Fruit fly (Drosophila melanogaster) whole organism, embryonic: Measurements from ENCODE around the gene Glut4EF.

Source experiments
- Aef1 ChIP-seq: fragments of 200-800 bp; sonication (Bioruptor generic); IDR thresholded peaks from 3 replicates; pipeline ENCODE4 v1.3.6; 2022; ENCODE audit warnings: missing biosample characterization, missing genetic modification characterization
- Antp ChIP-seq: fragments of 200-800 bp; sonication (Bioruptor generic); optimal IDR thresholded peaks from 3 replicates; lab custom pipeline; 2016; ENCODE audit warnings: missing biosample characterization, missing genetic modification characterization
- Atf-2 ChIP-seq: fragments of 200-800 bp; sonication (Bioruptor generic); optimal IDR thresholded peaks from 2 replicates; lab custom pipeline; 2016; ENCODE audit warnings: missing biosample characterization, missing genetic modification characterization
- CG10267 ChIP-seq: fragments of 200-800 bp; sonication (Bioruptor generic); optimal IDR thresholded peaks from 2 replicates; lab custom pipeline; 2018; ENCODE audit warnings: missing biosample characterization, mild to moderate bottlenecking, missing genetic modification characterization, moderate library complexity
- CG10979 ChIP-seq: fragments of 200-800 bp; sonication (Bioruptor generic); optimal IDR thresholded peaks from 2 replicates; lab custom pipeline; 2018; ENCODE audit warnings: missing biosample characterization, mild to moderate bottlenecking, missing genetic modification characterization, moderate library complexity
- CG12071 ChIP-seq: fragments of 200-800 bp; sonication (Bioruptor generic); optimal IDR thresholded peaks from 3 replicates; lab custom pipeline; 2018; ENCODE audit warnings: missing biosample characterization, mild to moderate bottlenecking, missing genetic modification characterization
- CG12236 ChIP-seq: fragments of 200-800 bp; sonication (Bioruptor generic); optimal IDR thresholded peaks from 2 replicates; lab custom pipeline; 2016; ENCODE audit warnings: missing biosample characterization, missing genetic modification characterization
- CG12769 ChIP-seq: fragments of 200-800 bp; sonication (Bioruptor generic); optimal IDR thresholded peaks from 2 replicates; lab custom pipeline; 2019; ENCODE audit warnings: missing biosample characterization, mild to moderate bottlenecking, missing genetic modification characterization, moderate library complexity
- CG13624 ChIP-seq: fragments of 200-800 bp; sonication (Bioruptor generic); optimal IDR thresholded peaks from 2 replicates; lab custom pipeline; 2016; ENCODE audit warnings: missing biosample characterization, missing genetic modification characterization
- CG14441 ChIP-seq: fragments of 200-800 bp; sonication (Bioruptor generic); IDR thresholded peaks from 2 replicates; pipeline ENCODE4 v1.3.6; 2022; ENCODE audit warnings: missing biosample characterization, missing genetic modification characterization
- CG15479 ChIP-seq: fragments of 200-800 bp; sonication (Bioruptor generic); optimal IDR thresholded peaks from 3 replicates; lab custom pipeline; 2019; ENCODE audit warnings: missing biosample characterization, mild to moderate bottlenecking, missing genetic modification characterization, moderate library complexity
- CG1603 ChIP-seq: fragments of 200-800 bp; sonication (Bioruptor generic); optimal IDR thresholded peaks from 2 replicates; lab custom pipeline; 2019; ENCODE audit warnings: missing biosample characterization, mild to moderate bottlenecking, missing genetic modification characterization, moderate library complexity
- CG17912 ChIP-seq: fragments of 200-800 bp; sonication (Bioruptor generic); optimal IDR thresholded peaks from 2 replicates; lab custom pipeline; 2018; ENCODE audit warnings: missing biosample characterization, mild to moderate bottlenecking, missing genetic modification characterization
- CG2678 ChIP-seq: fragments of 200-800 bp; sonication (Bioruptor generic); optimal IDR thresholded peaks from 3 replicates; lab custom pipeline; 2019; ENCODE audit warnings: missing biosample characterization, mild to moderate bottlenecking, missing genetic modification characterization, moderate library complexity
- CG2712 ChIP-seq: fragments of 200-800 bp; optimal IDR thresholded peaks from 3 replicates; lab custom pipeline; 2019; ENCODE audit warnings: missing biosample characterization, mild to moderate bottlenecking, missing genetic modification characterization, moderate library complexity
- CG3065 ChIP-seq: fragments of 200-800 bp; sonication (Bioruptor generic); optimal IDR thresholded peaks from 2 replicates; lab custom pipeline; 2016; ENCODE audit warnings: missing biosample characterization, missing genetic modification characterization
- CG32532 ChIP-seq: fragments of 200-800 bp; sonication (Bioruptor generic); IDR thresholded peaks from 2 replicates; pipeline ENCODE4 v1.3.6; 2022; ENCODE audit warnings: missing biosample characterization, missing genetic modification characterization
- CG32767 ChIP-seq: fragments of 200-800 bp; sonication (Bioruptor generic); IDR thresholded peaks from 2 replicates; pipeline ENCODE4 v1.3.6; 2022; ENCODE audit warnings: missing biosample characterization, missing genetic modification characterization
- CG34376 ChIP-seq: fragments of 200-800 bp; sonication (Bioruptor generic); optimal IDR thresholded peaks from 2 replicates; lab custom pipeline; 2018; ENCODE audit warnings: missing biosample characterization, mild to moderate bottlenecking, missing genetic modification characterization
- CG8478 ChIP-seq: fragments of >200 bp; optimal IDR thresholded peaks from 2 replicates; lab custom pipeline; 2018
- Camta ChIP-seq: fragments of 200-800 bp; sonication (Bioruptor generic); optimal IDR thresholded peaks from 2 replicates; lab custom pipeline; 2016; ENCODE audit warnings: missing biosample characterization, missing genetic modification characterization
- Chrac-16 ChIP-seq: fragments of 200-800 bp; sonication (Bioruptor generic); optimal IDR thresholded peaks from 3 replicates; lab custom pipeline; 2016; ENCODE audit warnings: missing biosample characterization, missing genetic modification characterization
- Deaf1 ChIP-seq: fragments of 200-800 bp; optimal IDR thresholded peaks from 3 replicates; lab custom pipeline; 2019; ENCODE audit warnings: missing biosample characterization, mild to moderate bottlenecking, missing genetic modification characterization, moderate library complexity
- Dll ChIP-seq: fragments of 200-800 bp; sonication (Bioruptor generic); IDR thresholded peaks from 4 replicates; pipeline ENCODE4 v1.3.6; 2022; ENCODE audit warnings: missing biosample characterization, missing genetic modification characterization; ENCODE audit not compliant: partially characterized antibody
- Drgx ChIP-seq: fragments of 200-800 bp; sonication (Bioruptor generic); IDR thresholded peaks from 2 replicates; pipeline ENCODE4 v1.3.6; 2022; ENCODE audit warnings: missing biosample characterization, missing genetic modification characterization
- Hey ChIP-seq: fragments of 200-800 bp; sonication (Bioruptor generic); optimal IDR thresholded peaks from 3 replicates; lab custom pipeline; 2018; ENCODE audit warnings: missing biosample characterization, mild to moderate bottlenecking, missing genetic modification characterization
- Hr51 ChIP-seq, 2 experiments: fragments of 200-800 bp; sonication (Bioruptor generic); optimal IDR thresholded peaks; 2 replicates in 1 of 2; 3 replicates in 1 of 2; lab custom pipeline; 2016 to 2018; ENCODE audit warnings: missing biosample characterization in 2 of 2, missing genetic modification characterization in 2 of 2, mild to moderate bottlenecking in 1 of 2, moderate library complexity in 1 of 2
- Lim3 ChIP-seq: fragments of 200-800 bp; sonication (Bioruptor generic); IDR thresholded peaks from 2 replicates; pipeline ENCODE4 v1.3.6; 2022; ENCODE audit warnings: missing biosample characterization, missing genetic modification characterization
- Mad ChIP-seq: fragments of 200-800 bp; sonication (Bioruptor generic); optimal IDR thresholded peaks from 2 replicates; lab custom pipeline; 2016; ENCODE audit warnings: missing biosample characterization, missing genetic modification characterization
- NFAT ChIP-seq: fragments of 200-800 bp; sonication (Bioruptor generic); IDR thresholded peaks from 2 replicates; pipeline ENCODE4 v1.3.6; 2022; ENCODE audit warnings: missing biosample characterization, missing genetic modification characterization
- Poxn ChIP-seq: fragments of 200-800 bp; sonication (Bioruptor generic); IDR thresholded peaks from 2 replicates; pipeline ENCODE4 v1.3.6; 2022; ENCODE audit warnings: missing biosample characterization, missing genetic modification characterization
- Ravus ChIP-seq: fragments of 200-800 bp; sonication (Bioruptor generic); IDR thresholded peaks from 2 replicates; pipeline ENCODE4 v1.3.6; 2022; ENCODE audit warnings: missing biosample characterization, missing genetic modification characterization
- Trl ChIP-seq, 3 experiments: fragments of >200 bp in 2 of 3; fragments of 200-800 bp in 1 of 3; sonication (Bioruptor generic) in 1 of 3; optimal IDR thresholded peaks; 2 replicates in 1 of 3; 3 replicates in 2 of 3; lab custom pipeline; 2016 to 2017; ENCODE audit warnings: missing biosample characterization in 1 of 3, missing genetic modification characterization in 1 of 3
- cg ChIP-seq: fragments of 200-800 bp; sonication (Bioruptor generic); optimal IDR thresholded peaks from 3 replicates; lab custom pipeline; 2019; ENCODE audit warnings: missing biosample characterization, mild to moderate bottlenecking, missing genetic modification characterization, moderate library complexity
- chinmo ChIP-seq: fragments of 200-800 bp; sonication (Bioruptor generic); IDR thresholded peaks from 4 replicates; pipeline ENCODE4 v1.3.6; 2022; ENCODE audit warnings: missing biosample characterization, missing genetic modification characterization; ENCODE audit not compliant: partially characterized antibody
- crol ChIP-seq: fragments of 200-800 bp; sonication (Bioruptor generic); IDR thresholded peaks from 2 replicates; pipeline ENCODE4 v1.3.6; 2022; ENCODE audit warnings: missing biosample characterization, missing genetic modification characterization
- danr ChIP-seq: fragments of 200-800 bp; sonication (Bioruptor generic); IDR thresholded peaks from 2 replicates; pipeline ENCODE4 v1.3.6; 2022; ENCODE audit warnings: missing biosample characterization, missing genetic modification characterization
- ewg ChIP-seq: fragments of 200-800 bp; sonication (Bioruptor generic); optimal IDR thresholded peaks from 3 replicates; lab custom pipeline; 2017; ENCODE audit warnings: mild to moderate bottlenecking, missing biosample characterization, missing genetic modification reagents, missing genetic modification characterization
- eyg ChIP-seq: fragments of 200-800 bp; sonication (Bioruptor generic); optimal IDR thresholded peaks from 3 replicates; lab custom pipeline; 2016; ENCODE audit warnings: missing biosample characterization, missing genetic modification characterization
- ham ChIP-seq: fragments of 200-800 bp; sonication (Bioruptor generic); IDR thresholded peaks from 2 replicates; pipeline ENCODE4 v1.3.6; 2022; ENCODE audit warnings: missing biosample characterization, missing genetic modification characterization
- her ChIP-seq: fragments of 200-800 bp; sonication (Bioruptor generic); optimal IDR thresholded peaks from 2 replicates; lab custom pipeline; 2016; ENCODE audit warnings: missing biosample characterization, missing genetic modification characterization
- kah ChIP-seq: fragments of 200-800 bp; sonication (Bioruptor generic); optimal IDR thresholded peaks from 2 replicates; lab custom pipeline; 2018; ENCODE audit warnings: missing biosample characterization, mild to moderate bottlenecking, missing genetic modification characterization
- luna ChIP-seq: fragments of 200-800 bp; sonication (Bioruptor generic); optimal IDR thresholded peaks from 2 replicates; lab custom pipeline; 2016; ENCODE audit warnings: missing biosample characterization, missing genetic modification characterization
- nom ChIP-seq: fragments of 200-800 bp; sonication (Bioruptor generic); optimal IDR thresholded peaks from 2 replicates; lab custom pipeline; 2017; ENCODE audit warnings: missing biosample characterization, missing genetic modification characterization, mild to moderate bottlenecking, moderate library complexity, missing genetic modification reagents
- pan ChIP-seq, 4 experiments: fragments of >200 bp in 3 of 4; fragments of 200-800 bp in 1 of 4; sonication (Bioruptor generic) in 1 of 4; optimal IDR thresholded peaks in 3 of 4; IDR thresholded peaks in 1 of 4; 2 replicates each; pipeline versions ENCODE4 v1.3.6 to Lab custom; 2017 to 2022; ENCODE audit warnings: missing biosample characterization in 2 of 4, missing genetic modification characterization in 2 of 4, mixed read lengths in 1 of 4
- rib ChIP-seq: fragments of 200-800 bp; sonication (Bioruptor generic); IDR thresholded peaks from 2 replicates; pipeline ENCODE4 v1.3.6; 2022; ENCODE audit warnings: missing biosample characterization, missing genetic modification characterization
- ro ChIP-seq: fragments of 200-800 bp; sonication (Bioruptor generic); IDR thresholded peaks from 2 replicates; pipeline ENCODE4 v1.3.6; 2022; ENCODE audit warnings: missing biosample characterization, missing genetic modification characterization
- stc ChIP-seq: fragments of 200-800 bp; sonication (Bioruptor generic); IDR thresholded peaks from 2 replicates; pipeline ENCODE4 v1.3.6; 2022; ENCODE audit warnings: missing biosample characterization, missing genetic modification characterization
- tna ChIP-seq: fragments of 200-800 bp; sonication (Bioruptor generic); IDR thresholded peaks from 2 replicates; pipeline ENCODE4 v1.3.6; 2022; ENCODE audit warnings: missing biosample characterization, missing genetic modification characterization; ENCODE audit not compliant: partially characterized antibody
- trem ChIP-seq: fragments of 200-800 bp; optimal IDR thresholded peaks from 3 replicates; lab custom pipeline; 2019; ENCODE audit warnings: missing biosample characterization, mild to moderate bottlenecking, missing genetic modification characterization, moderate library complexity
- zen2 ChIP-seq: fragments of 200-800 bp; sonication (Bioruptor generic); IDR thresholded peaks from 3 replicates; pipeline ENCODE4 v1.3.6; 2022; ENCODE audit warnings: missing biosample characterization, missing genetic modification characterization; ENCODE audit not compliant: partially characterized antibody

Gene Glut4EF

dm6 chr3R:9949903-9950302 lies 75.4 kb downstream of the Glut4EF start:
- TF ChIP-seq luna (GFP tag; lab: Kevin White, UChicago) = no peak
- TF ChIP-seq zen2 (GFP tag; lab: Robert Waterston, UW) = no peak
- TF ChIP-seq Aef1 (GFP tag; lab: Robert Waterston, UW) = no peak
- TF ChIP-seq NFAT = no peak
- no peak for TF ChIP-seq CG17912
- peak; percentile 11 for TF ChIP-seq Deaf1 (tag; lab: Kevin White, UChicago)
- no peak for TF ChIP-seq CG10979
- TF ChIP-seq rib (GFP tag; lab: Robert Waterston, UW) = no peak
- TF ChIP-seq CG10267 (tag; lab: Kevin White, UChicago) = no peak
- TF ChIP-seq CG2712 = no peak
- TF ChIP-seq CG15479 = peak; percentile 32
- no peak for TF ChIP-seq CG34376 (GFP tag; lab: Kevin White, UChicago)
- no peak for TF ChIP-seq Dll (GFP tag; lab: Robert Waterston, UW)
- 0 out of 2 replicates have a peak, but pooled peaks have one; percentile 5 for TF ChIP-seq CG32532 (GFP tag; lab: Robert Waterston, UW)
- no peak for TF ChIP-seq Hey
- peak; percentile 55 for TF ChIP-seq CG8478 (lab: Kevin White, UChicago)
- TF ChIP-seq stc (GFP tag; lab: Robert Waterston, UW) = no peak
- TF ChIP-seq Camta = no peak
- no peak for TF ChIP-seq CG12769
- no peak for TF ChIP-seq kah
- TF ChIP-seq Drgx (GFP tag; lab: Robert Waterston, UW) = peak; percentile 31; the same call in 1 of the 2 replicates
- TF ChIP-seq danr (GFP tag; lab: Robert Waterston, UW) = no peak
- TF ChIP-seq Trl (optimal IDR thresholded peaks at IDR 0.05; lab: Kevin White, UChicago) = peak; percentile 18 to 34
- TF ChIP-seq Trl (GFP tag; optimal IDR thresholded peaks at IDR 0.05; lab: Kevin White, UChicago) = no peak
- peak; percentile 9 for TF ChIP-seq nom (GFP tag; lab: Kevin White, UChicago)
- no peak for TF ChIP-seq Mad (GFP tag; lab: Kevin White, UChicago)
- no peak for TF ChIP-seq crol (GFP tag; lab: Robert Waterston, UW)
- no peak for TF ChIP-seq eyg (GFP tag; lab: Kevin White, UChicago)
- TF ChIP-seq ham (GFP tag; lab: Robert Waterston, UW) = no peak
- TF ChIP-seq trem (tag; lab: Kevin White, UChicago) = no peak
- TF ChIP-seq ewg (GFP tag; lab: Kevin White, UChicago) = peak; percentile 72
- no peak for TF ChIP-seq CG1603
- no peak for TF ChIP-seq CG13624 (GFP tag; lab: Kevin White, UChicago)
- TF ChIP-seq Lim3 (GFP tag; lab: Robert Waterston, UW) = no peak
- no peak for TF ChIP-seq CG32767 (GFP tag; lab: Robert Waterston, UW)
- TF ChIP-seq CG2678 (tag; lab: Kevin White, UChicago) = no peak
- TF ChIP-seq Chrac-16 (GFP tag; lab: Kevin White, UChicago) = no peak
- no peak for TF ChIP-seq tna (GFP tag; lab: Robert Waterston, UW)
- no peak for TF ChIP-seq CG3065 (GFP tag; lab: Kevin White, UChicago)
- TF ChIP-seq chinmo = peak; percentile 52; the same call in 1 of the 4 replicates
- TF ChIP-seq cg (GFP tag; lab: Kevin White, UChicago) = peak; percentile 47
- TF ChIP-seq Antp = no peak
- no peak for TF ChIP-seq ro (GFP tag; lab: Robert Waterston, UW)
- no peak for TF ChIP-seq Atf-2
- no peak for TF ChIP-seq Hr51 (GFP tag; optimal IDR thresholded peaks at IDR 0.05; lab: Kevin White, UChicago)
- no peak for TF ChIP-seq Ravus (GFP tag; lab: Robert Waterston, UW)
- no peak for TF ChIP-seq Poxn (GFP tag; lab: Robert Waterston, UW)
- TF ChIP-seq CG12071 (GFP tag; lab: Kevin White, UChicago) = no peak
- no peak for TF ChIP-seq CG14441 (GFP tag; lab: Robert Waterston, UW)
- TF ChIP-seq her (GFP tag; lab: Kevin White, UChicago) = no peak
- TF ChIP-seq CG12236 (GFP tag; lab: Kevin White, UChicago) = no peak
- no peak for TF ChIP-seq pan (optimal IDR thresholded peaks at IDR 0.05; lab: Kevin White, UChicago)
- no peak for TF ChIP-seq pan (GFP tag; optimal IDR thresholded peaks at IDR 0.05 in 1 of 2, IDR thresholded peaks at IDR 0.05 in 1 of 2)
